Worm (Caenorhabditis elegans) whole organism, midembryonic: ENCODE results near the gene mks-3.
A peak's percentile ranks its signal among the peaks of the same experiment; 100 is the strongest.

ENCODE experiments used
- T22C8.4 ChIP-seq: fragments of 200-800 bp; sonication (Bioruptor generic); IDR thresholded peaks from 2 replicates; pipeline ENCODE4 v1.3.6; 2022; ENCODE audit warnings: missing genetic modification characterization, missing compliant biosample characterization
- cog-1 ChIP-seq: sonication (generic microtip); optimal IDR thresholded peaks from 2 replicates; lab custom pipeline; 2016; ENCODE audit warnings: missing genetic modification characterization, missing compliant biosample characterization
- flt-1 ChIP-seq: fragments of 200-800 bp; sonication (Bioruptor generic); IDR thresholded peaks from 2 replicates; pipeline ENCODE4 v1.3.6; 2022; ENCODE audit warnings: missing genetic modification characterization, missing compliant biosample characterization
- klf-2 ChIP-seq: fragments of 200-800 bp; sonication (Bioruptor generic); conservative IDR thresholded peaks from 2 replicates; pipeline ENCODE4 v1.3.6; 2022; ENCODE audit warnings: missing genetic modification reagents, missing genetic modification characterization, missing compliant biosample characterization
- med-1 ChIP-seq: sonication (generic microtip); optimal IDR thresholded peaks from 2 replicates; lab custom pipeline; 2017; ENCODE audit warnings: missing genetic modification characterization, mild to moderate bottlenecking, missing compliant biosample characterization, antibody characterized with exemption, missing genetic modification reagents; ENCODE audit not compliant: insufficient read depth
- ref-1 ChIP-seq: fragments of 200-800 bp; sonication (Bioruptor generic); conservative IDR thresholded peaks from 2 replicates; pipeline ENCODE4 v1.3.6; 2022; ENCODE audit warnings: missing genetic modification reagents, missing genetic modification characterization, missing compliant biosample characterization
- tab-1 ChIP-seq: fragments of 200-800 bp; sonication (Bioruptor generic); IDR thresholded peaks from 2 replicates; pipeline ENCODE4 v1.3.6; 2022; ENCODE audit warnings: missing genetic modification characterization, missing compliant biosample characterization
- ztf-23 ChIP-seq: fragments of 200-800 bp; sonication (Bioruptor generic); IDR thresholded peaks from 2 replicates; pipeline ENCODE4 v1.3.6; 2022; ENCODE audit warnings: missing genetic modification reagents, missing genetic modification characterization, missing compliant biosample characterization
- ztf-29 ChIP-seq: fragments of 200-800 bp; sonication (Bioruptor generic); IDR thresholded peaks from 2 replicates; pipeline ENCODE4 v1.3.6; 2022; ENCODE audit warnings: missing genetic modification reagents, missing genetic modification characterization, missing compliant biosample characterization

DNA sequence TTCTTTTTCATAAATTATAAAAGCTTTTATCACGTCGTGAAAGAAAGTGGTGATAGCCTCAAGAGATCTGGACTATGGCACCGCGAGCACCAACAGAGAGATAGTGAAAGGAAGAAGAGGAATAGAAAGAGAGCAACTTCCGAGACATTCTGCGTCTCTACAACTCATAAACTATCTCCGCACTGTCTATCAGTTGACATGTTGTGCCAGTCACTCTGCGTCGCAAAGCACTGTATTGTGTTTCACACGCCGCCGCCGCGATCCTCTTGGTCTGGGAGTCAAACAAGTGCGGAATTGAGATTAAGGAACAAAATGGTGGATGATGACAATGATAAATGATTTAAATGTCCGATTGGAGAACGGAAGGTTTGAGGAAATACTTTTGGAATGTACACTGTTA is 40.0 kb upstream of the mks-3 start:
- TF ChIP-seq ztf-29 (GFP tag; lab: Robert Waterston, UW), result no peak
- peak; percentile 40 for TF ChIP-seq cog-1
- TF ChIP-seq ref-1, result no peak
- no peak for TF ChIP-seq T22C8.4 (GFP tag; lab: Robert Waterston, UW)
- no peak for TF ChIP-seq med-1 (GFP tag; lab: Kevin White, UChicago)
- TF ChIP-seq flt-1 (GFP tag; lab: Robert Waterston, UW), result no peak
- TF ChIP-seq tab-1, result no peak
- TF ChIP-seq klf-2, result no peak
- no peak for TF ChIP-seq ztf-23
